Worm (Caenorhabditis elegans): ENCODE measurements around the gene Y50D4B.2.

DNA sequence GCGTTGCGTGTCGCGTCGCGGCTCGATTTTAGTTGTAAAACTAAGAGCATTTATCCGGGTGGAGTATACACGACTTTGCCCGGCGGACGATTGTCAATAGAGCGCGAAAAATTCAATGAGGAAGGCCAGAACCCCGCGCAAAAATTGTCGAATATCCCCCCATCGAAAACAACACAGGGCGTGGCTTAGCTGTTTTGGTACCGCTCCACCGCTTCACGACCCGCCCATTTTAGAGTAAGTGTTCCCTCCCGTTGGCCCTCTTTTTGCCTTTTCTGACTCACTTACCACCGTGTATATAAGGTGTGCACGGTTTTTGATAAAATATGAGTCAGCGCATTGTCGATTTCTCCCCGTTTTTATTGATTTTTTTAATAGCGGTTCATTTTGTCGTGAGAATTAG is 53.0 kb downstream of the Y50D4B.2 start:
- TF ChIP-seq snpc-3.4 (tag; optimal IDR thresholded peaks at IDR 0.05) = no peak
- no peak for TF ChIP-seq nhr-90 (tag; optimal IDR thresholded peaks at IDR 0.05)
- TF ChIP-seq D2030.7 (GFP tag; IDR thresholded peaks at IDR 0.05) = no peak
- TF ChIP-seq ama-1 (optimal IDR thresholded peaks at IDR 0.05) = no peak
- TF ChIP-seq ama-1 (GFP tag; optimal IDR thresholded peaks at IDR 0.05) = no peak
- no peak for TF ChIP-seq unc-130 (GFP tag; optimal IDR thresholded peaks at IDR 0.05)
- TF ChIP-seq lag-1 (GFP tag; IDR thresholded peaks at IDR 0.05) = no peak
- no peak for TF ChIP-seq ztf-22 (GFP tag; optimal IDR thresholded peaks at IDR 0.05)
